Fruit fly (Drosophila melanogaster) whole organism, embryonic: ENCODE measurements around the gene CG42852.

Experiments
- Asciz ChIP-seq: fragments of 200-800 bp; sonication (Bioruptor generic); optimal IDR thresholded peaks from 2 replicates; lab custom pipeline; 2017; ENCODE audit warnings: missing biosample characterization, mild to moderate bottlenecking, missing genetic modification characterization, missing genetic modification reagents
- Atf-2 ChIP-seq: fragments of 200-800 bp; sonication (Bioruptor generic); optimal IDR thresholded peaks from 2 replicates; lab custom pipeline; 2016; ENCODE audit warnings: missing biosample characterization, missing genetic modification characterization
- CG10209 ChIP-seq: fragments of 200-800 bp; sonication (Bioruptor generic); optimal IDR thresholded peaks from 3 replicates; lab custom pipeline; 2017; ENCODE audit warnings: missing biosample characterization, mild to moderate bottlenecking, missing genetic modification characterization, missing genetic modification reagents
- CG10267 ChIP-seq: fragments of 200-800 bp; sonication (Bioruptor generic); optimal IDR thresholded peaks from 2 replicates; lab custom pipeline; 2018; ENCODE audit warnings: missing biosample characterization, mild to moderate bottlenecking, missing genetic modification characterization, moderate library complexity
- CG10366 ChIP-seq: fragments of 200-800 bp; sonication (Bioruptor generic); IDR thresholded peaks from 2 replicates; pipeline ENCODE4 v1.3.6; 2022; ENCODE audit warnings: missing biosample characterization, missing genetic modification characterization
- CG12071 ChIP-seq: fragments of 200-800 bp; sonication (Bioruptor generic); optimal IDR thresholded peaks from 3 replicates; lab custom pipeline; 2018; ENCODE audit warnings: missing biosample characterization, mild to moderate bottlenecking, missing genetic modification characterization
- CG12659 ChIP-seq: fragments of 200-800 bp; sonication (Bioruptor generic); optimal IDR thresholded peaks from 3 replicates; lab custom pipeline; 2017; ENCODE audit warnings: mild to moderate bottlenecking, missing biosample characterization, missing genetic modification reagents, missing genetic modification characterization
- CG12942 ChIP-seq: fragments of 200-800 bp; sonication (Bioruptor generic); optimal IDR thresholded peaks from 3 replicates; lab custom pipeline; 2016; ENCODE audit warnings: missing biosample characterization, missing genetic modification characterization
- CG13624 ChIP-seq: fragments of 200-800 bp; sonication (Bioruptor generic); optimal IDR thresholded peaks from 2 replicates; lab custom pipeline; 2016; ENCODE audit warnings: missing biosample characterization, missing genetic modification characterization
- CG17186 ChIP-seq: fragments of 200-800 bp; sonication (Bioruptor generic); optimal IDR thresholded peaks from 3 replicates; lab custom pipeline; 2017; ENCODE audit warnings: missing biosample characterization, missing genetic modification reagents, missing genetic modification characterization
- CG17568 ChIP-seq: fragments of 200-800 bp; sonication (Bioruptor generic); optimal IDR thresholded peaks from 2 replicates; lab custom pipeline; 2018; ENCODE audit warnings: missing biosample characterization, mild to moderate bottlenecking, missing genetic modification characterization, moderate library complexity
- CG2202 ChIP-seq: fragments of 200-800 bp; sonication (Bioruptor generic); optimal IDR thresholded peaks from 2 replicates; lab custom pipeline; 2018; ENCODE audit warnings: missing biosample characterization, mild to moderate bottlenecking, missing genetic modification characterization
- CG32767 ChIP-seq: fragments of 200-800 bp; sonication (Bioruptor generic); IDR thresholded peaks from 2 replicates; pipeline ENCODE4 v1.3.6; 2022; ENCODE audit warnings: missing biosample characterization, missing genetic modification characterization
- CG33213 ChIP-seq: fragments of 200-800 bp; sonication (Bioruptor generic); optimal IDR thresholded peaks from 3 replicates; lab custom pipeline; 2016; ENCODE audit warnings: missing biosample characterization, missing genetic modification characterization
- CG3407 ChIP-seq: fragments of 200-800 bp; sonication (Bioruptor generic); optimal IDR thresholded peaks from 2 replicates; lab custom pipeline; 2018; ENCODE audit warnings: missing biosample characterization, mild to moderate bottlenecking, missing genetic modification characterization
- CG34422 ChIP-seq: fragments of 200-800 bp; sonication (Bioruptor generic); IDR thresholded peaks from 3 replicates; pipeline ENCODE4 v1.3.6; 2022; ENCODE audit warnings: missing biosample characterization, missing genetic modification characterization
- CG4617 ChIP-seq: fragments of 200-800 bp; sonication (Bioruptor generic); optimal IDR thresholded peaks from 3 replicates; lab custom pipeline; 2016; ENCODE audit warnings: missing biosample characterization, missing genetic modification characterization, borderline replicate concordance
- CG4730 ChIP-seq: fragments of 200-800 bp; sonication (Bioruptor generic); IDR thresholded peaks from 2 replicates; pipeline ENCODE4 v1.3.6; 2022; ENCODE audit warnings: missing biosample characterization, missing genetic modification characterization
- CG5953 ChIP-seq: fragments of 200-800 bp; sonication (Bioruptor generic); IDR thresholded peaks from 2 replicates; pipeline ENCODE4 v1.3.6; 2022; ENCODE audit warnings: missing biosample characterization, missing genetic modification characterization
- CG6272 ChIP-seq: fragments of 200-800 bp; sonication (Bioruptor generic); IDR thresholded peaks from 2 replicates; pipeline ENCODE4 v1.3.6; 2022; ENCODE audit warnings: missing biosample characterization, missing genetic modification characterization
- CG8089 ChIP-seq: fragments of 200-800 bp; sonication (Bioruptor generic); optimal IDR thresholded peaks from 3 replicates; lab custom pipeline; 2016; ENCODE audit warnings: missing biosample characterization, missing genetic modification characterization
- D ChIP-seq, 2 experiments: fragments of 200-800 bp in 1 of 2; fragments of >200 bp in 1 of 2; sonication (Bioruptor generic) in 1 of 2; optimal IDR thresholded peaks; 2 replicates in 1 of 2; 3 replicates in 1 of 2; lab custom pipeline; 2017; ENCODE audit warnings: mild to moderate bottlenecking in 1 of 2, missing biosample characterization in 1 of 2, missing genetic modification characterization in 1 of 2, missing genetic modification reagents in 1 of 2
- Dbx ChIP-seq: fragments of 200-800 bp; sonication (Bioruptor generic); IDR thresholded peaks from 3 replicates; pipeline ENCODE4 v1.3.6; 2022; ENCODE audit warnings: missing biosample characterization, missing genetic modification characterization
- Deaf1 ChIP-seq: fragments of 200-800 bp; optimal IDR thresholded peaks from 3 replicates; lab custom pipeline; 2019; ENCODE audit warnings: missing biosample characterization, mild to moderate bottlenecking, missing genetic modification characterization, moderate library complexity
- Doc3 ChIP-seq: fragments of 200-800 bp; sonication (Bioruptor generic); IDR thresholded peaks from 3 replicates; pipeline ENCODE4 v1.3.6; 2022; ENCODE audit warnings: missing biosample characterization, missing genetic modification characterization; ENCODE audit not compliant: partially characterized antibody
- Dp ChIP-seq: fragments of 200-800 bp; sonication (Bioruptor generic); optimal IDR thresholded peaks from 2 replicates; lab custom pipeline; 2018; ENCODE audit warnings: missing biosample characterization, mild to moderate bottlenecking, missing genetic modification characterization, moderate library complexity
- Fer3 ChIP-seq: fragments of 200-800 bp; sonication (Bioruptor generic); optimal IDR thresholded peaks from 2 replicates; lab custom pipeline; 2018; ENCODE audit warnings: missing biosample characterization, mild to moderate bottlenecking, missing genetic modification characterization, moderate library complexity
- H15 ChIP-seq: fragments of 200-800 bp; sonication (Bioruptor generic); IDR thresholded peaks from 3 replicates; pipeline ENCODE4 v1.3.6; 2022; ENCODE audit warnings: missing biosample characterization, missing genetic modification characterization
- Hmx ChIP-seq: fragments of 200-800 bp; sonication (Bioruptor generic); optimal IDR thresholded peaks from 2 replicates; lab custom pipeline; 2016; ENCODE audit warnings: missing biosample characterization, missing genetic modification characterization
- Lhr ChIP-seq: fragments of 200-800 bp; sonication (Bioruptor generic); optimal IDR thresholded peaks from 3 replicates; lab custom pipeline; 2017; ENCODE audit warnings: mild to moderate bottlenecking, missing biosample characterization, missing genetic modification reagents, missing genetic modification characterization
- Mrtf ChIP-seq: fragments of 200-800 bp; sonication (Bioruptor generic); IDR thresholded peaks from 3 replicates; pipeline ENCODE4 v1.3.6; 2022; ENCODE audit warnings: missing biosample characterization, missing genetic modification characterization
- NC2β ChIP-seq: fragments of 200-800 bp; sonication (Bioruptor generic); optimal IDR thresholded peaks from 2 replicates; lab custom pipeline; 2016; ENCODE audit warnings: missing biosample characterization, missing genetic modification characterization
- Nf-YC ChIP-seq: fragments of 200-800 bp; optimal IDR thresholded peaks from 3 replicates; lab custom pipeline; 2019; ENCODE audit warnings: missing biosample characterization, mild to moderate bottlenecking, missing genetic modification characterization, moderate library complexity
- Pdp1 ChIP-seq, 2 experiments: fragments of 200-800 bp; sonication (Bioruptor generic); optimal IDR thresholded peaks; 3 replicates each; lab custom pipeline; 2016; ENCODE audit warnings: missing biosample characterization in 2 of 2, missing genetic modification characterization in 2 of 2, mild to moderate bottlenecking in 1 of 2, moderate library complexity in 1 of 2
- Sin3A ChIP-seq: fragments of >200 bp; optimal IDR thresholded peaks from 2 replicates; lab custom pipeline; 2018
- al ChIP-seq: fragments of 200-800 bp; sonication (Bioruptor generic); IDR thresholded peaks from 2 replicates; pipeline ENCODE4 v1.3.6; 2022; ENCODE audit warnings: missing biosample characterization, missing genetic modification characterization
- btn ChIP-seq: fragments of 200-800 bp; sonication (Bioruptor generic); optimal IDR thresholded peaks from 2 replicates; lab custom pipeline; 2016; ENCODE audit warnings: missing biosample characterization, missing genetic modification characterization
- cas ChIP-seq: fragments of 200-800 bp; sonication (Bioruptor generic); IDR thresholded peaks from 2 replicates; pipeline ENCODE4 v1.3.6; 2022; ENCODE audit warnings: missing biosample characterization, missing genetic modification characterization
- emc ChIP-seq: fragments of 200-800 bp; sonication (Bioruptor generic); optimal IDR thresholded peaks from 2 replicates; lab custom pipeline; 2016; ENCODE audit warnings: missing biosample characterization, missing genetic modification characterization
- gcm2 ChIP-seq: fragments of 200-800 bp; sonication (Bioruptor generic); optimal IDR thresholded peaks from 2 replicates; lab custom pipeline; 2016; ENCODE audit warnings: missing biosample characterization, missing genetic modification characterization
- kni ChIP-seq: fragments of 200-800 bp; sonication (Bioruptor generic); optimal IDR thresholded peaks from 3 replicates; lab custom pipeline; 2017; ENCODE audit warnings: mild to moderate bottlenecking, missing biosample characterization, missing genetic modification reagents, missing genetic modification characterization
- psq ChIP-seq: fragments of 200-800 bp; sonication (Bioruptor generic); optimal IDR thresholded peaks from 2 replicates; lab custom pipeline; 2017; ENCODE audit warnings: missing biosample characterization, missing genetic modification characterization
- sc ChIP-seq, 3 experiments: fragments of >200 bp in 2 of 3; fragments of 200-800 bp in 1 of 3; sonication (Bioruptor generic) in 1 of 3; optimal IDR thresholded peaks; 2 replicates in 2 of 3; 3 replicates in 1 of 3; lab custom pipeline; 2017; ENCODE audit warnings: mild to moderate bottlenecking in 1 of 3, missing biosample characterization in 1 of 3, missing genetic modification characterization in 1 of 3, missing genetic modification reagents in 1 of 3
- seq ChIP-seq: fragments of 200-800 bp; sonication (Bioruptor generic); IDR thresholded peaks from 2 replicates; pipeline ENCODE4 v1.3.6; 2022; ENCODE audit warnings: missing biosample characterization, missing genetic modification characterization
- sim ChIP-seq: fragments of 200-800 bp; sonication (Bioruptor generic); IDR thresholded peaks from 2 replicates; pipeline ENCODE4 v1.3.6; 2022; ENCODE audit warnings: missing biosample characterization, missing genetic modification characterization
- sisA ChIP-seq: fragments of 200-800 bp; sonication (Bioruptor generic); IDR thresholded peaks from 2 replicates; pipeline ENCODE4 v1.3.6; 2022; ENCODE audit warnings: missing biosample characterization, missing genetic modification characterization
- sug ChIP-seq: fragments of 200-800 bp; optimal IDR thresholded peaks from 2 replicates; lab custom pipeline; 2019; ENCODE audit warnings: missing biosample characterization, mild to moderate bottlenecking, missing genetic modification characterization, moderate library complexity
- wor ChIP-seq: fragments of 200-800 bp; sonication (Bioruptor generic); IDR thresholded peaks from 2 replicates; pipeline ENCODE4 v1.3.6; 2022; ENCODE audit warnings: missing biosample characterization, missing genetic modification characterization

Gene CG42852

DNA sequence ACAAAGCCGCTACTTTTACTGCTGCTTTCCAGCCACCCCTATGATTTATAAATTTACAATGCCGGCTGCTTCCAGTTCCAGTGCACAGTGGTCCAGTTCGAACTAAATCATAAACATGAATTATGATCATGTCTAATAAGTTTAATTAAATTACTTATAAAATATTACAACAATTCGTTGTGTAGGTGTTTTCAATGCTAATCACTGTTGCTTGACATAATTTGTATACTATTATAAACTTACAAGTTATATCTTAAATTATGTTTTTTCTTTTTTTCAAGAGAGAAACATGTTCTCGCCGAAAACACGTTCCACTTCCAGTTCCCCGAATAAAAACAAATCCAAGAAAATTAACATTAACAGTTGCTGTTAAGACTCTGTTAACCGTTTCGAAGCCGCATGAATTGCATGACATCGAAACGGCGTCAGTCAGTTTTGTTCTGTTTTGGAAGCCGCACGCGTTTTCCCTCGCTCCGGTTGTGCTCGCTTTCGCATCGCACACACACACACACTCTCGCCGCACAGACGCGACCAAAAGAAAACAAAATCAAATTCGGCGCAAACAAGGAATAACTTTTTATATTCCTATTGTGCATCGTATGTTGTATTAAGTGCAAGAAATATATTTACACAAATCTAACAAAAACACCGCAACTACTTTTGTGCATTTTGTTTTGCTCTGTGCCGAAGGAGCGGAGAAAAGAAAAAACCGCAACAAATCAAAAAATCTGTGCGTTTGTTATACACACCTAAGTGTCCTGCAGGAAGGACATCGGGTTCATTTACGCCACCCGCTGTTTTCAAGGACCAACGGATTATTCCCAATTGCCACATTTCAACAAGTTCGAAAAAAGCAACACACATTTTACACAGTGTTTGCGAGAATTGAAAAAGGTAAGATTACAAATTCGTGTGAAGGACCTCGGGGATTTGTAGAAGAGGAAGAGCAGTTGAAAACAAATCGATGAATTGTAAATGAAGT is 10.6 kb downstream of the CG42852 start, which contains the start of gene Nrt (continued):
- TF ChIP-seq CG13624 (GFP tag; lab: Kevin White, UChicago), result no peak
- no peak for TF ChIP-seq Atf-2 (GFP tag; lab: Kevin White, UChicago)
- TF ChIP-seq CG12659 (GFP tag; lab: Kevin White, UChicago), result peak; percentile 58
- no peak for TF ChIP-seq H15 (GFP tag; lab: Robert Waterston, UW)
- TF ChIP-seq Mrtf, result no peak
- no peak for TF ChIP-seq CG33213 (GFP tag; lab: Kevin White, UChicago)
- TF ChIP-seq Deaf1 (tag; lab: Kevin White, UChicago), result peak; percentile 37
- TF ChIP-seq CG8089 (GFP tag; lab: Kevin White, UChicago), result peak; percentile 9
- peak; percentile 66 for TF ChIP-seq CG2202 (tag; lab: Kevin White, UChicago)
- TF ChIP-seq CG5953 (GFP tag; lab: Robert Waterston, UW), result no peak; the same call in 1 of the 2 replicates
- no peak for TF ChIP-seq btn (GFP tag; lab: Kevin White, UChicago)
- no peak for TF ChIP-seq cas (GFP tag; lab: Robert Waterston, UW)
- peak; percentile 41 for TF ChIP-seq CG10209 (GFP tag; lab: Kevin White, UChicago)
- no peak for TF ChIP-seq D (optimal IDR thresholded peaks at IDR 0.05; lab: Kevin White, UChicago)
- TF ChIP-seq D (GFP tag; optimal IDR thresholded peaks at IDR 0.05; lab: Kevin White, UChicago), result peak; percentile 12
- TF ChIP-seq sug, result peak; percentile 68
- peak; percentile 83 for TF ChIP-seq CG10267 (tag; lab: Kevin White, UChicago)
- TF ChIP-seq CG17568 (GFP tag; lab: Kevin White, UChicago), result peak; percentile 77
- no peak for TF ChIP-seq CG12071 (GFP tag; lab: Kevin White, UChicago)
- no peak for TF ChIP-seq emc
- TF ChIP-seq gcm2 (GFP tag; lab: Kevin White, UChicago), result no peak
- peak; percentile 44; the same call in 1 of the 3 replicates for TF ChIP-seq CG34422 (GFP tag; lab: Robert Waterston, UW)
- TF ChIP-seq Fer3 (tag; lab: Kevin White, UChicago), result peak; percentile 19
- TF ChIP-seq psq (GFP tag; lab: Kevin White, UChicago), result no peak
- TF ChIP-seq Hmx (GFP tag; lab: Kevin White, UChicago), result no peak
- peak; percentile 9 for TF ChIP-seq CG12942 (GFP tag; lab: Kevin White, UChicago)
- no peak for TF ChIP-seq NC2β (GFP tag; lab: Kevin White, UChicago)
- no peak for TF ChIP-seq Doc3
- TF ChIP-seq al (GFP tag; lab: Robert Waterston, UW), result no peak
- peak; percentile 70 for TF ChIP-seq Asciz
- TF ChIP-seq Dp (GFP tag; lab: Kevin White, UChicago), result no peak
- peak; percentile 69 for TF ChIP-seq Nf-YC
- TF ChIP-seq Lhr (GFP tag; lab: Kevin White, UChicago), result no peak
- TF ChIP-seq CG4617, result no peak
- TF ChIP-seq CG17186 (GFP tag; lab: Kevin White, UChicago), result no peak
- no peak for TF ChIP-seq wor (GFP tag; lab: Robert Waterston, UW)
- peak; percentile 54 for TF ChIP-seq CG10366
- peak; percentile 37 for TF ChIP-seq CG3407
- peak; percentile 14; the same call in 1 of the 2 replicates for TF ChIP-seq sisA (GFP tag; lab: Robert Waterston, UW)
- TF ChIP-seq sc (optimal IDR thresholded peaks at IDR 0.05; lab: Kevin White, UChicago), result no peak
- peak; percentile 19 for TF ChIP-seq sc (GFP tag; optimal IDR thresholded peaks at IDR 0.05; lab: Kevin White, UChicago)
- no peak for TF ChIP-seq Sin3A
- TF ChIP-seq CG32767 (GFP tag; lab: Robert Waterston, UW), result 0 out of 2 replicates have a peak, but pooled peaks have one; percentile 14
- no peak; the same call in 1 of the 2 replicates for TF ChIP-seq CG4730 (GFP tag; lab: Robert Waterston, UW)
- peak; percentile 9 for TF ChIP-seq kni (GFP tag; lab: Kevin White, UChicago)
- no peak for TF ChIP-seq sim (GFP tag; lab: Robert Waterston, UW)
- TF ChIP-seq Dbx (GFP tag; lab: Robert Waterston, UW), result 0 out of 3 replicates have a peak, but pooled peaks have one; percentile 30
- no peak for TF ChIP-seq CG6272 (GFP tag; lab: Robert Waterston, UW)
- TF ChIP-seq Pdp1 (GFP tag; optimal IDR thresholded peaks at IDR 0.05; lab: Kevin White, UChicago), result peak in 1 of 2 experiments; percentile 28
- TF ChIP-seq seq, result peak; percentile 77
